Worm (Caenorhabditis elegans) whole organism, late embryonic: Measurements from ENCODE around the gene hsp-90.

Experiments
- C08G9.2 ChIP-seq: sonication (generic microtip); optimal IDR thresholded peaks from 2 replicates; lab custom pipeline; 2016; ENCODE audit warnings: mild to moderate bottlenecking, missing genetic modification characterization, moderate library complexity, missing compliant biosample characterization
- K02D7.2 ChIP-seq: sonication (generic microtip); optimal IDR thresholded peaks from 2 replicates; lab custom pipeline; 2017; ENCODE audit warnings: mild to moderate bottlenecking, missing genetic modification characterization, missing compliant biosample characterization
- K09A11.1 ChIP-seq: sonication (generic microtip); optimal IDR thresholded peaks from 2 replicates; lab custom pipeline; 2017; ENCODE audit warnings: antibody characterized with exemption, mild to moderate bottlenecking, missing genetic modification characterization, missing compliant biosample characterization; ENCODE audit not compliant: insufficient read depth
- T23F11.4 ChIP-seq: fragments of 200-800 bp; sonication (Bioruptor generic); optimal IDR thresholded peaks from 2 replicates; lab custom pipeline; 2018; ENCODE audit warnings: mild to moderate bottlenecking, missing genetic modification characterization, missing compliant biosample characterization
- ahr-1 ChIP-seq: sonication (generic microtip); optimal IDR thresholded peaks from 2 replicates; lab custom pipeline; 2016; ENCODE audit warnings: missing genetic modification characterization, missing compliant biosample characterization
- ceh-18 ChIP-seq: sonication (generic microtip); optimal IDR thresholded peaks from 2 replicates; lab custom pipeline; 2016; ENCODE audit warnings: missing genetic modification characterization, missing compliant biosample characterization
- ceh-22 ChIP-seq: sonication (generic microtip); optimal IDR thresholded peaks from 2 replicates; lab custom pipeline; 2017; ENCODE audit warnings: missing biosample characterization, missing genetic modification characterization
- ceh-30 ChIP-seq: fragments of 150-350 bp; optimal IDR thresholded peaks from 2 replicates; lab custom pipeline; 2014; ENCODE audit warnings: missing biosample characterization, missing genetic modification characterization
- ceh-31 ChIP-seq: sonication (generic microtip); optimal IDR thresholded peaks from 2 replicates; lab custom pipeline; 2016; ENCODE audit warnings: missing genetic modification characterization, missing compliant biosample characterization
- ceh-34 ChIP-seq: sonication (generic microtip); optimal IDR thresholded peaks from 2 replicates; lab custom pipeline; 2016; ENCODE audit warnings: mild to moderate bottlenecking, missing genetic modification characterization, missing compliant biosample characterization
- ceh-48 ChIP-seq: sonication (generic microtip); optimal IDR thresholded peaks from 2 replicates; lab custom pipeline; 2016; ENCODE audit warnings: missing genetic modification characterization, inconsistent platforms, missing compliant biosample characterization
- ceh-6 ChIP-seq: fragments of 200-800 bp; sonication (Bioruptor generic); optimal IDR thresholded peaks from 2 replicates; lab custom pipeline; 2018; ENCODE audit warnings: mild to moderate bottlenecking, missing genetic modification characterization, missing compliant biosample characterization
- ceh-9 ChIP-seq: sonication (generic microtip); optimal IDR thresholded peaks from 2 replicates; lab custom pipeline; 2016; ENCODE audit warnings: mild to moderate bottlenecking, missing genetic modification characterization, inconsistent platforms, missing compliant biosample characterization
- che-1 ChIP-seq: sonication (generic microtip); optimal IDR thresholded peaks from 2 replicates; lab custom pipeline; 2016; ENCODE audit warnings: mild to moderate bottlenecking, missing genetic modification characterization, missing compliant biosample characterization
- dve-1 ChIP-seq: sonication (generic microtip); optimal IDR thresholded peaks from 2 replicates; lab custom pipeline; 2017; ENCODE audit warnings: antibody characterized with exemption, mild to moderate bottlenecking, missing genetic modification characterization, missing compliant biosample characterization
- elt-2 ChIP-seq: sonication (generic microtip); optimal IDR thresholded peaks from 2 replicates; lab custom pipeline; 2016; ENCODE audit warnings: missing genetic modification reagents, missing genetic modification characterization, missing compliant biosample characterization
- elt-4 ChIP-seq: sonication (generic microtip); optimal IDR thresholded peaks from 2 replicates; lab custom pipeline; 2016; ENCODE audit warnings: missing genetic modification characterization, missing compliant biosample characterization
- ets-4 ChIP-seq: sonication (generic microtip); optimal IDR thresholded peaks from 2 replicates; lab custom pipeline; 2016; ENCODE audit warnings: missing genetic modification characterization, missing compliant biosample characterization
- eyg-1 ChIP-seq: sonication (generic microtip); optimal IDR thresholded peaks from 2 replicates; lab custom pipeline; 2016; ENCODE audit warnings: missing genotype, missing genetic modification characterization, missing compliant biosample characterization
- fax-1 ChIP-seq: sonication (generic microtip); optimal IDR thresholded peaks from 2 replicates; lab custom pipeline; 2016; ENCODE audit warnings: missing genotype, missing genetic modification characterization, missing compliant biosample characterization
- fkh-10 ChIP-seq: fragments of 150-350 bp; optimal IDR thresholded peaks from 2 replicates; lab custom pipeline; 2014; ENCODE audit warnings: missing biosample characterization, missing genetic modification reagents, missing genetic modification characterization
- fkh-6 ChIP-seq: sonication (generic microtip); optimal IDR thresholded peaks from 2 replicates; lab custom pipeline; 2016; ENCODE audit warnings: missing genetic modification characterization, missing compliant biosample characterization
- gmeb-2 ChIP-seq: sonication (generic microtip); optimal IDR thresholded peaks from 2 replicates; lab custom pipeline; 2016; ENCODE audit warnings: missing genetic modification characterization, inconsistent platforms, missing compliant biosample characterization
- hlh-13 ChIP-seq: fragments of 200-800 bp; sonication (Bioruptor generic); optimal IDR thresholded peaks from 2 replicates; lab custom pipeline; 2018; ENCODE audit warnings: mild to moderate bottlenecking, missing genetic modification characterization, missing compliant biosample characterization
- hlh-15 ChIP-seq: sonication (generic microtip); optimal IDR thresholded peaks from 2 replicates; lab custom pipeline; 2016; ENCODE audit warnings: missing genetic modification characterization, missing compliant biosample characterization
- hlh-30 ChIP-seq: sonication (generic microtip); optimal IDR thresholded peaks from 2 replicates; lab custom pipeline; 2017; ENCODE audit warnings: antibody characterized with exemption, missing genetic modification characterization, missing compliant biosample characterization; ENCODE audit not compliant: insufficient read depth
- hlh-6 ChIP-seq: sonication (generic microtip); optimal IDR thresholded peaks from 2 replicates; lab custom pipeline; 2016; ENCODE audit warnings: missing genotype, missing genetic modification characterization, missing compliant biosample characterization
- hlh-8 ChIP-seq: sonication (generic microtip); optimal IDR thresholded peaks from 2 replicates; lab custom pipeline; 2016; ENCODE audit warnings: missing genotype, missing genetic modification characterization, missing compliant biosample characterization
- madf-2 ChIP-seq: sonication (generic microtip); optimal IDR thresholded peaks from 2 replicates; lab custom pipeline; 2017; ENCODE audit warnings: missing genetic modification characterization, missing compliant biosample characterization
- mec-3 ChIP-seq: sonication (generic microtip); optimal IDR thresholded peaks from 2 replicates; lab custom pipeline; 2016; ENCODE audit warnings: borderline replicate concordance, missing genetic modification characterization, missing compliant biosample characterization
- nhr-232 ChIP-seq: sonication (generic microtip); optimal IDR thresholded peaks from 2 replicates; lab custom pipeline; 2016; ENCODE audit warnings: missing genetic modification characterization, missing compliant biosample characterization
- odd-2 ChIP-seq: sonication (generic microtip); optimal IDR thresholded peaks from 2 replicates; lab custom pipeline; 2017; ENCODE audit warnings: antibody characterized with exemption, mild to moderate bottlenecking, missing genetic modification characterization, missing compliant biosample characterization
- pag-3 ChIP-seq: sonication (generic microtip); optimal IDR thresholded peaks from 2 replicates; lab custom pipeline; 2016; ENCODE audit warnings: missing compliant biosample characterization, missing genetic modification characterization, borderline replicate concordance
- pat-9 ChIP-seq: fragments of 200-800 bp; sonication (Bioruptor generic); optimal IDR thresholded peaks from 2 replicates; lab custom pipeline; 2018; ENCODE audit warnings: mild to moderate bottlenecking, missing genetic modification characterization, moderate library complexity, missing compliant biosample characterization
- pax-1 ChIP-seq: fragments of 150-350 bp; optimal IDR thresholded peaks from 2 replicates; lab custom pipeline; 2014; ENCODE audit warnings: missing biosample characterization, missing genetic modification characterization
- pha-2 ChIP-seq: sonication (generic microtip); optimal IDR thresholded peaks from 2 replicates; lab custom pipeline; 2017; ENCODE audit warnings: mild to moderate bottlenecking, missing genetic modification characterization, missing compliant biosample characterization
- pqm-1 ChIP-seq: sonication (generic microtip); optimal IDR thresholded peaks from 2 replicates; lab custom pipeline; 2016; ENCODE audit warnings: missing genetic modification characterization, missing compliant biosample characterization
- rnt-1 ChIP-seq: sonication (generic microtip); optimal IDR thresholded peaks from 2 replicates; lab custom pipeline; 2016; ENCODE audit warnings: missing genetic modification characterization, missing compliant biosample characterization
- sdc-2 ChIP-seq: sonication (generic microtip); optimal IDR thresholded peaks from 2 replicates; lab custom pipeline; 2016; ENCODE audit warnings: missing genotype, missing genetic modification characterization, missing compliant biosample characterization
- sox-4 ChIP-seq: sonication (generic microtip); optimal IDR thresholded peaks from 2 replicates; lab custom pipeline; 2017; ENCODE audit warnings: mild to moderate bottlenecking, missing genetic modification characterization, inconsistent platforms, missing compliant biosample characterization
- syd-9 ChIP-seq: sonication (generic microtip); optimal IDR thresholded peaks from 2 replicates; lab custom pipeline; 2016; ENCODE audit warnings: mild to moderate bottlenecking, missing genetic modification characterization, moderate library complexity, missing compliant biosample characterization
- tbx-2 ChIP-seq: sonication (generic microtip); optimal IDR thresholded peaks from 2 replicates; lab custom pipeline; 2016; ENCODE audit warnings: missing genetic modification characterization, missing compliant biosample characterization
- tbx-7 ChIP-seq: sonication (generic microtip); optimal IDR thresholded peaks from 2 replicates; lab custom pipeline; 2016; ENCODE audit warnings: missing genotype, missing genetic modification characterization, missing compliant biosample characterization
- unc-55 ChIP-seq: sonication (generic microtip); optimal IDR thresholded peaks from 2 replicates; lab custom pipeline; 2017; ENCODE audit warnings: missing biosample characterization, missing genetic modification reagents, missing genetic modification characterization
- unc-86 ChIP-seq: sonication (generic microtip); optimal IDR thresholded peaks from 2 replicates; lab custom pipeline; 2016; ENCODE audit warnings: missing genetic modification characterization, missing compliant biosample characterization
- ztf-16 ChIP-seq: sonication (generic microtip); optimal IDR thresholded peaks from 2 replicates; lab custom pipeline; 2017; ENCODE audit warnings: missing genetic modification characterization, missing compliant biosample characterization

Gene hsp-90

DNA sequence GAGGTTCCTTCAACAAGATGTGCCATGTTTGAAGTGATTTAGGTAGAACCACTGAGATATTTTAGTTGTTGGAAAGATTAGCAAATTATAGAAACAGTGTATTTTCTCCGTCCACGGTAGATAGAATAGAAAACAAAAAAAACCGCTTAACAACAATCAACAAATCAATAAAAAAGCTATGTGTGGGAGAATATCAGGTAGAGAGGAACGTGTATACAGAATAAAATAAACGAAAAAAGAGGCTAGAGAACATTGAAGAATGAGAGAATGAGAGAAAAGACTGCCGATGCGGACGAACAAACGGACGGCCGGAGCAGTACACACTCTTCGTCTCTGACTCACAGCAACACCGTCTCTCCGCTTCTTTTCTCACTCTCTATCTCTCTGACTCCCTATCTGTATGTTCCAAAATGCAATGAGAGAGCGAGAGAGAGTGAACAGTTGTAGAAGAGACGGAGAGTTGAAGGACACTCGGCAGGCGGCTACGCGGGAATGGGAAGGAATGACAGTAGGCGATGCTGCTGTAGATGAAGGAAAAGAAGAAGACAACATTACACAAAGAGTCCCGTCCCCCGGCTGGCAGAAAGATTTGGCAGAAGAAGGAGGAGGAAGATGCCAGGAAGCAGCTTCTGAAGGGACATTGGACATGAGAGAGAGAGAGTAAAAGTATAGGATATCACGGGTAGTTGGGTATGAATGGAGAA is 12.0 kb downstream of the hsp-90 start, which contains the start of gene unc-112 (continued):
- TF ChIP-seq ceh-48 (tag; lab: Kevin White, UChicago) (peak; percentile 3), T23F11.4 (no peak), hlh-6 (tag; lab: Kevin White, UChicago) (no peak), elt-2 (tag; lab: Kevin White, UChicago) (no peak), odd-2 (tag; lab: Kevin White, UChicago) (no peak), hlh-15 (tag; lab: Kevin White, UChicago) (no peak), pag-3 (tag; lab: Kevin White, UChicago) (no peak), pax-1 (tag; lab: Kevin White, UChicago) (peak; percentile 22), hlh-8 (tag; lab: Kevin White, UChicago) (peak; percentile 29), ceh-30 (tag; lab: Kevin White, UChicago) (peak; percentile 81), che-1 (peak; percentile 32), nhr-232 (no peak), elt-4 (tag; lab: Kevin White, UChicago) (no peak), hlh-13 (GFP tag; lab: Kevin White, UChicago) (no peak), K09A11.1 (peak; percentile 27), sdc-2 (peak; percentile 67), unc-86 (peak; percentile 9), pat-9 (peak; percentile 66), pha-2 (tag; lab: Kevin White, UChicago) (no peak), ceh-18 (peak; percentile 95), madf-2 (tag; lab: Kevin White, UChicago) (no peak), ceh-22 (tag; lab: Kevin White, UChicago) (no peak), C08G9.2 (tag; lab: Kevin White, UChicago) (peak; percentile 74), fkh-6 (tag; lab: Kevin White, UChicago) (peak; percentile 58), ahr-1 (tag; lab: Kevin White, UChicago) (no peak), ceh-34 (tag; lab: Kevin White, UChicago) (peak; percentile 93), gmeb-2 (no peak), mec-3 (tag; lab: Kevin White, UChicago) (no peak), rnt-1 (peak; percentile 93), syd-9 (tag; lab: Kevin White, UChicago) (peak; percentile 80), K02D7.2 (tag; lab: Kevin White, UChicago) (no peak), ets-4 (peak; percentile 53), pqm-1 (tag; lab: Kevin White, UChicago) (no peak), fax-1 (tag; lab: Kevin White, UChicago) (peak; percentile 30), ztf-16 (tag; lab: Kevin White, UChicago) (peak; percentile 17), tbx-2 (tag; lab: Kevin White, UChicago) (peak; percentile 93), unc-55 (GFP tag; lab: Kevin White, UChicago) (peak; percentile 96), ceh-6 (GFP tag; lab: Kevin White, UChicago) (peak; percentile 20), hlh-30 (peak; percentile 61), eyg-1 (tag; lab: Kevin White, UChicago) (peak; percentile 24), ceh-31 (tag; lab: Kevin White, UChicago) (peak; percentile 91), dve-1 (no peak), tbx-7 (tag; lab: Kevin White, UChicago) (no peak), sox-4 (tag; lab: Kevin White, UChicago) (no peak), ceh-9 (tag; lab: Kevin White, UChicago) (no peak), fkh-10 (GFP tag; lab: Kevin White, UChicago) (no peak)
